Fruit fly (Drosophila melanogaster): ENCODE data around the gene Gss2.

The Gss2 gene

dm6 chrX:17910941-17911703 is 11.6 kb downstream of the Gss2 start, which contains the start of gene CG6847:
Gene CG6847, plus strand, starts transcription at chrX:17911462.
- TF ChIP-seq noc (tag; optimal IDR thresholded peaks at IDR 0.05): no peak

DNA sequence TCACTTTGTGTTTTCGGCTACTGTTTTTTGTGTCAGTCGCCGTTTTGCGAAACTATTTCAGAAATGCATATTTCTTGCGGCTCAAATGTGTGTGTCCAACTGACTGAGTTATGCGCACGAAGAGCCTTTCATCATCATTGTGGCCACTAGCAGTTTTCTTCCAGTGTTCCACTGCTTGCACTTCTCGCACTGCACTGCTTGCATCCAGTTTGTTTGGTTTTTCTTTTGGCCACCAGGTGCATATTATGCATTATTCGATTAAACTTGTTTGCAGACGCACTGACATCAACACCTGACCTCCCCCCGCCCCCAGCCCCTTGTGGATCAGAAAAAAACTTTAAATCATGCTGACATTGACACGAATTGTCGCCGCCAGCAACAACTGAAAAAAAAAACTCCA is 13.0 kb downstream of the Gss2 start:
- no peak for TF ChIP-seq noc (tag; optimal IDR thresholded peaks at IDR 0.05)

DNA sequence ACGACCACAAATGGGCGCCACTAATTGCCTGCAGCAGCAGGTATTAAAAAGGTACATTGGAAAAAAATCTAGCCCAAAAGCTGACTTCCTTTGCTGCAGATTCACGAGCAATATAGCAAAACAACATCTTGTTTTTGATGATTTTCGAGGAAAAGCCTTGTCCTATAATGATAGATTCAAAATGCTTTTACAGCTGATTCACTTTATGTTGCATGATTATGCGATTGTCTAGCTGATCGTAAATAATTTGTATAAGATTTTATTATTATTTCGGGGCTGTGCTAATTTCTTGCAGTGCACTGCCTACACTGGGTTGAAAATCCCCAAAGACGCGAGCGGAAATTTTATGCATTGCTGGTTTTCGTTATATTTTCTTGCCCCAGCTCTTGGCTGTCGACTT is 15.0 kb downstream of the Gss2 start:
- TF ChIP-seq noc (tag; optimal IDR thresholded peaks at IDR 0.05): no peak

DNA sequence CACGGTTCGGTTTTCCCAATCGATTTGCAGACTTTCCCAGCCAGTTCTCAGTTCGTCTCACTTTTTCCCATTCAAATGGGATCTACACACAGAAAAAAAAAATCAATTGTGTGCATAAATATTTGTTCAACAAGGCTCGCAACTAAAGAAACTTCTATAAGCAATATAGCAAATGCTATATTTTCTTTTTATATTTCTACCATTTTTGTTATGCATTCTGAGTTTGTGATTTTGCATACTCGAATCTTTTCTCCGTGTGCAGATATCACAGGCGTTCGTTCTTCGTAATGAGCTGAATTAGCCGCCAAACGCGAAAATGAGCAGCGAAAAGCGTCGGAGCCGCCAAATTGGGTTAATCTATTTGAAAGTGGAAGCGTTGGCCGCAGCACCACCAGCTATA is 16.4 kb downstream of the Gss2 start:
- TF ChIP-seq noc (tag; optimal IDR thresholded peaks at IDR 0.05): no peak

dm6 chrX:17917564-17918233 is 18.2 kb downstream of the Gss2 start:
- no peak for TF ChIP-seq noc (tag; optimal IDR thresholded peaks at IDR 0.05)

DNA sequence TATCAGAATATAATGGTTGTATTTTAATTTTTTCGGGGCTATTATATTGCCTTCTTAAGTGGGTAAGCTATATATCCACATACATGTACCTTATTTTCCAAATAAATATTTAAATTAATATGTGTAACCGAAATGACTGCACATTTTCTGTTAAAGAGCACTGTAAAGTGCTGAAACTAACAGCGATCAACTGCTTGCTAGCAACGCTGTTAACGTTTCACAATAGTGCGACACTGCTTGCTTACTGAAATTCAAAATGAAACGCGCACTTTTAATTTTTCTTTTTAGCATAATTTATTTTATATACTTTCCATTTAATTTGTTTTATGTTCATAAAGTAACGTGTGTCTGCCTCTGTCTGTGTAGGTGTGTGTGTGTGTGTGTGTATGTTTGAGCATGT is 24.5 kb downstream of the Gss2 start:
- no peak for TF ChIP-seq noc (tag; optimal IDR thresholded peaks at IDR 0.05)

DNA sequence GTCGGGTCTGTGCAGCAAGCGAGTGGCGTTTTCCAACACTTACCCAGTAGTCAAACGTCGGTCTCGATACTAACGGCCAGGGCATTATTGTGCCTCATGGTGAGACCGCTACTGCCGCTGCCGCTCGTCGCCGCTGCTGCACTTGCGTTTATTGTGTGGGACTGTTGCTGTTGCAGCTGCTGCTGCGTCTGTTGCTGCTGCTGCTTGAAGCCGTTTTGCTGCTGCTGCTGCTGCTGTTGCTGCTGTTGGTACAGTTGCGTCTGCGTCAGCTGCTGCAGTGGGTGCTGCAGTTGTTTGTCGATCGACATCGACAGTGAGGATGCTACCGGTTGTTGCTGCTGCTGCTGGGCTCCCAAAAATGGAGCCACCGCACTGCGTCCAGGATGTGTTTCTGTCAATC is 41.2 kb downstream of the Gss2 start:
- TF ChIP-seq noc (tag; optimal IDR thresholded peaks at IDR 0.05): no peak
